Worm (Caenorhabditis elegans): ENCODE results near the gene F13E6.2.

ce11 chrX:10618619-10619130 is 55.4 kb downstream of the F13E6.2 start:
- no peak for TF ChIP-seq nhr-237 (tag; optimal IDR thresholded peaks at IDR 0.05)
- TF ChIP-seq egl-13 (tag; optimal IDR thresholded peaks at IDR 0.05), result no peak
- no peak for TF ChIP-seq egl-27 (tag; optimal IDR thresholded peaks at IDR 0.05)
- no peak for TF ChIP-seq C04F5.9 (tag; optimal IDR thresholded peaks at IDR 0.05)
- TF ChIP-seq aha-1 (tag; optimal IDR thresholded peaks at IDR 0.05), result no peak
- no peak for TF ChIP-seq pag-3 (tag; optimal IDR thresholded peaks at IDR 0.05; ENCODE audit: borderline replicate concordance, insufficient read depth)
- TF ChIP-seq lin-14 (GFP tag; optimal IDR thresholded peaks at IDR 0.05), result peak; percentile 17
- no peak for TF ChIP-seq ztf-11 (tag; optimal IDR thresholded peaks at IDR 0.05)
